Worm (Caenorhabditis elegans) whole organism, mixed stage, embryonic: Measurements from ENCODE around the gene scly-1.

ENCODE experiments used
- M03D4.4 ChIP-seq: sonication (generic microtip); optimal IDR thresholded peaks from 2 replicates; lab custom pipeline; 2017; ENCODE audit warnings: mild to moderate bottlenecking, missing genetic modification characterization, missing compliant biosample characterization
- bed-3 ChIP-seq: fragments of 200-800 bp; sonication (Bioruptor generic); optimal IDR thresholded peaks from 3 replicates; lab custom pipeline; 2018; ENCODE audit warnings: mild to moderate bottlenecking, missing genetic modification characterization, moderate library complexity, missing compliant biosample characterization
- blmp-1 ChIP-seq: fragments of 150-350 bp; optimal IDR thresholded peaks from 2 replicates; lab custom pipeline; 2014; ENCODE audit warnings: missing biosample characterization, missing genetic modification characterization
- ceh-39 ChIP-seq: fragments of 150-350 bp; optimal IDR thresholded peaks from 2 replicates; lab custom pipeline; 2014; ENCODE audit warnings: missing biosample characterization, missing genetic modification characterization
- ceh-43 ChIP-seq: fragments of 200-800 bp; sonication (Bioruptor generic); optimal IDR thresholded peaks from 2 replicates; lab custom pipeline; 2018; ENCODE audit warnings: mild to moderate bottlenecking, missing genetic modification characterization, moderate library complexity, missing compliant biosample characterization
- ceh-83 ChIP-seq: fragments of 200-800 bp; sonication (Bioruptor generic); optimal IDR thresholded peaks from 2 replicates; lab custom pipeline; 2018; ENCODE audit warnings: mild to moderate bottlenecking, missing genetic modification characterization, missing compliant biosample characterization
- ces-1 ChIP-seq: fragments of 150-350 bp; optimal IDR thresholded peaks from 2 replicates; lab custom pipeline; 2014; ENCODE audit warnings: missing biosample characterization, missing genetic modification reagents, missing genetic modification characterization
- cnd-1 ChIP-seq: fragments of 200-800 bp; sonication (Bioruptor generic); optimal IDR thresholded peaks from 2 replicates; lab custom pipeline; 2018; ENCODE audit warnings: mild to moderate bottlenecking, missing genetic modification characterization, missing compliant biosample characterization
- drap-1 ChIP-seq: fragments of 200-800 bp; sonication (Bioruptor generic); optimal IDR thresholded peaks from 3 replicates; lab custom pipeline; 2018; ENCODE audit warnings: mild to moderate bottlenecking, missing genetic modification characterization, missing compliant biosample characterization
- elt-1 ChIP-seq: sonication (generic microtip); optimal IDR thresholded peaks from 2 replicates; lab custom pipeline; 2017; ENCODE audit warnings: missing genetic modification characterization, mild to moderate bottlenecking, missing compliant biosample characterization, antibody characterized with exemption, moderate library complexity, borderline replicate concordance; ENCODE audit not compliant: insufficient read depth
- elt-3 ChIP-seq: fragments of 150-350 bp; optimal IDR thresholded peaks from 2 replicates; lab custom pipeline; 2014; ENCODE audit warnings: missing biosample characterization, missing genetic modification characterization
- flh-1 ChIP-seq: fragments of 200-800 bp; sonication (Bioruptor generic); optimal IDR thresholded peaks from 2 replicates; lab custom pipeline; 2018; ENCODE audit warnings: mild to moderate bottlenecking, missing genetic modification characterization, moderate library complexity, missing compliant biosample characterization
- ham-2 ChIP-seq: fragments of 200-800 bp; sonication (Bioruptor generic); optimal IDR thresholded peaks from 2 replicates; lab custom pipeline; 2018; ENCODE audit warnings: mild to moderate bottlenecking, missing genetic modification characterization, missing compliant biosample characterization
- hlh-1 ChIP-seq: fragments of 150-350 bp; optimal IDR thresholded peaks from 2 replicates; lab custom pipeline; 2014; ENCODE audit warnings: missing biosample characterization, missing genetic modification reagents, missing genetic modification characterization
- lin-13 ChIP-seq: fragments of 150-350 bp; optimal IDR thresholded peaks from 2 replicates; lab custom pipeline; 2014; ENCODE audit warnings: missing biosample characterization, missing genetic modification characterization
- lin-32 ChIP-seq: fragments of 200-800 bp; sonication (Bioruptor generic); optimal IDR thresholded peaks from 2 replicates; lab custom pipeline; 2018; ENCODE audit warnings: mild to moderate bottlenecking, missing genetic modification characterization, missing compliant biosample characterization
- lsy-2 ChIP-seq: fragments of 150-350 bp; optimal IDR thresholded peaks from 2 replicates; lab custom pipeline; 2014; ENCODE audit warnings: missing biosample characterization, missing genetic modification characterization
- mab-5 ChIP-seq: fragments of 150-350 bp; optimal IDR thresholded peaks from 2 replicates; lab custom pipeline; 2014; ENCODE audit warnings: missing biosample characterization, missing genetic modification characterization
- mep-1 ChIP-seq: fragments of 150-350 bp; optimal IDR thresholded peaks from 2 replicates; lab custom pipeline; 2017; ENCODE audit warnings: missing biosample characterization, missing genetic modification reagents, missing genetic modification characterization, inconsistent platforms
- mls-2 ChIP-seq: sonication (generic microtip); optimal IDR thresholded peaks from 2 replicates; lab custom pipeline; 2016; ENCODE audit warnings: mild to moderate bottlenecking, missing genetic modification characterization, moderate library complexity, missing compliant biosample characterization
- nhr-12 ChIP-seq: fragments of 150-350 bp; optimal IDR thresholded peaks from 2 replicates; lab custom pipeline; 2014; ENCODE audit warnings: missing biosample characterization, missing genetic modification characterization
- nhr-28 ChIP-seq: fragments of 150-350 bp; optimal IDR thresholded peaks from 2 replicates; lab custom pipeline; 2014; ENCODE audit warnings: missing biosample characterization, missing genetic modification characterization
- nhr-76 ChIP-seq: sonication (generic microtip); optimal IDR thresholded peaks from 2 replicates; lab custom pipeline; 2017; ENCODE audit warnings: missing biosample characterization, missing genetic modification characterization
- pha-4 ChIP-seq: fragments of 150-350 bp; optimal IDR thresholded peaks from 2 replicates; lab custom pipeline; 2018; ENCODE audit warnings: missing biosample characterization, missing genetic modification reagents, missing genetic modification characterization
- sem-2 ChIP-seq: fragments of 200-800 bp; sonication (Bioruptor generic); optimal IDR thresholded peaks from 2 replicates; lab custom pipeline; 2018; ENCODE audit warnings: mild to moderate bottlenecking, missing genetic modification characterization, missing compliant biosample characterization
- snpc-4 ChIP-seq: fragments of 150-350 bp; optimal IDR thresholded peaks from 2 replicates; lab custom pipeline; 2014; ENCODE audit warnings: missing biosample characterization, missing genetic modification characterization
- sptf-1 ChIP-seq: sonication (generic microtip); optimal IDR thresholded peaks from 2 replicates; lab custom pipeline; 2017; ENCODE audit warnings: mild to moderate bottlenecking, missing genetic modification characterization, moderate library complexity, missing compliant biosample characterization
- tbx-8 ChIP-seq: fragments of 200-800 bp; sonication (Bioruptor generic); optimal IDR thresholded peaks from 2 replicates; lab custom pipeline; 2018; ENCODE audit warnings: mild to moderate bottlenecking, missing genetic modification characterization, moderate library complexity, missing compliant biosample characterization
- unc-120 ChIP-seq: sonication (generic microtip); optimal IDR thresholded peaks from 2 replicates; lab custom pipeline; 2017; ENCODE audit warnings: missing genetic modification characterization, missing compliant biosample characterization; ENCODE audit not compliant: poor library complexity, severe bottlenecking
- unc-62 ChIP-seq: fragments of 150-350 bp; optimal IDR thresholded peaks from 2 replicates; lab custom pipeline; 2014; ENCODE audit warnings: missing biosample characterization, missing genetic modification reagents, missing genetic modification characterization
- zip-8 ChIP-seq: fragments of 150-350 bp; optimal IDR thresholded peaks from 2 replicates; lab custom pipeline; 2014; ENCODE audit warnings: missing biosample characterization, missing genetic modification characterization
- ztf-11 ChIP-seq: fragments of 150-350 bp; optimal IDR thresholded peaks from 2 replicates; lab custom pipeline; 2014; ENCODE audit warnings: missing biosample characterization, missing genetic modification characterization

The scly-1 gene

ce11 chrII:6320655-6321388 lies 39.9 kb upstream of the scly-1 start, which contains the start of gene efr-3:
Gene efr-3 (minus strand): TSS chrII:6321159.
- no peak for TF ChIP-seq sptf-1 (tag; lab: Kevin White, UChicago)
- TF ChIP-seq lsy-2 (tag; lab: Kevin White, UChicago): peak; percentile 51
- TF ChIP-seq, all 35 proteins: peak for 1

ce11 chrII:6311888-6312287 lies 31.0 kb upstream of the scly-1 start:
- TF ChIP-seq lin-32 (no peak), sptf-1 (tag; lab: Kevin White, UChicago) (no peak), unc-62 (GFP tag; lab: Kevin White, UChicago) (no peak), mls-2 (tag; lab: Kevin White, UChicago) (no peak), tbx-8 (GFP tag; lab: Kevin White, UChicago) (no peak), ceh-43 (GFP tag; lab: Kevin White, UChicago) (no peak), ham-2 (GFP tag; lab: Kevin White, UChicago) (no peak), lsy-2 (tag; lab: Kevin White, UChicago) (no peak), hlh-1 (no peak), snpc-4 (tag; lab: Kevin White, UChicago) (no peak), ztf-11 (tag; lab: Kevin White, UChicago) (no peak), M03D4.4 (tag; lab: Kevin White, UChicago) (no peak), unc-120 (tag; lab: Kevin White, UChicago) (no peak), zip-8 (tag; lab: Kevin White, UChicago) (no peak), ceh-83 (GFP tag; lab: Kevin White, UChicago) (no peak), bed-3 (GFP tag; lab: Kevin White, UChicago) (no peak)

- TF ChIP-seq mab-5 (no peak), blmp-1 (tag; lab: Kevin White, UChicago) (no peak), ces-1 (peak; percentile 14)
Observed at ce11 chrII:6311459-6311858, 30.6 kb upstream of the scly-1 start.

ce11 chrII:6309198-6309597 lies 28.3 kb upstream of the scly-1 start, which contains the start of gene glb-10:
Gene glb-10 (minus strand): TSS chrII:6309298.
- no peak for TF ChIP-seq flh-1 (GFP tag; lab: Kevin White, UChicago)
- TF ChIP-seq snpc-4 (tag; lab: Kevin White, UChicago): no peak
- no peak for TF ChIP-seq pha-4 (tag; lab: Kevin White, UChicago)
- TF ChIP-seq cnd-1 (tag; lab: Kevin White, UChicago): no peak
- no peak for TF ChIP-seq drap-1
- no peak for TF ChIP-seq tbx-8 (GFP tag; lab: Kevin White, UChicago)
- TF ChIP-seq nhr-28: no peak
- TF ChIP-seq ceh-43 (GFP tag; lab: Kevin White, UChicago): no peak
- no peak for TF ChIP-seq lin-32
- TF ChIP-seq mep-1 (tag; lab: Kevin White, UChicago): no peak
- TF ChIP-seq sem-2 (GFP tag; lab: Kevin White, UChicago): no peak
- TF ChIP-seq ces-1: no peak
- TF ChIP-seq hlh-1: no peak
- TF ChIP-seq ceh-39: no peak
- no peak for TF ChIP-seq M03D4.4 (tag; lab: Kevin White, UChicago)
- no peak for TF ChIP-seq ceh-83 (GFP tag; lab: Kevin White, UChicago)

ce11 chrII:6306125-6306524 lies 25.2 kb upstream of the scly-1 start, which contains the start of gene C29F5.8:
Gene C29F5.8 (plus strand): TSS chrII:6306425.
- TF ChIP-seq tbx-8 (GFP tag; lab: Kevin White, UChicago) (no peak), elt-1 (tag; lab: Kevin White, UChicago) (no peak), hlh-1 (no peak)

ce11 chrII:6303209-6303740 lies 22.4 kb upstream of the scly-1 start, which contains the start of gene C29F5.1:
Gene C29F5.1 (plus strand): TSS chrII:6303525.
- TF ChIP-seq pha-4 (tag; lab: Kevin White, UChicago) (no peak), hlh-1 (peak; percentile 70), nhr-76 (tag; lab: Kevin White, UChicago) (no peak), snpc-4 (tag; lab: Kevin White, UChicago) (no peak), nhr-28 (no peak), ceh-43 (GFP tag; lab: Kevin White, UChicago) (no peak), ztf-11 (tag; lab: Kevin White, UChicago) (no peak), ceh-39 (no peak), M03D4.4 (tag; lab: Kevin White, UChicago) (no peak), unc-62 (GFP tag; lab: Kevin White, UChicago) (peak; percentile 31), bed-3 (GFP tag; lab: Kevin White, UChicago) (no peak), lin-13 (tag; lab: Kevin White, UChicago) (no peak), nhr-12 (tag; lab: Kevin White, UChicago) (no peak), mab-5 (no peak), elt-3 (tag; lab: Kevin White, UChicago) (no peak), unc-120 (tag; lab: Kevin White, UChicago) (peak; percentile 17), ces-1 (no peak)
